Fruit fly (Drosophila melanogaster) whole organism, embryonic: ENCODE results near the gene Klp68D.

Source experiments
- Adf1 ChIP-seq: fragments of 200-800 bp; sonication (Bioruptor generic); IDR thresholded peaks from 2 replicates; pipeline ENCODE4 v1.3.6; 2022; ENCODE audit warnings: missing biosample characterization, missing genetic modification characterization
- CG10543 ChIP-seq: fragments of 200-800 bp; sonication (Bioruptor generic); optimal IDR thresholded peaks from 3 replicates; lab custom pipeline; 2017; ENCODE audit warnings: missing biosample characterization, mild to moderate bottlenecking, missing genetic modification characterization, moderate library complexity
- CG11093 ChIP-seq: fragments of 200-800 bp; sonication (Bioruptor generic); IDR thresholded peaks from 3 replicates; pipeline ENCODE4 v1.3.6; 2022; ENCODE audit warnings: missing biosample characterization, missing genetic modification characterization
- CG13287 ChIP-seq: fragments of 200-800 bp; sonication (Bioruptor generic); IDR thresholded peaks from 2 replicates; pipeline ENCODE4 v1.3.6; 2022; ENCODE audit warnings: missing biosample characterization, missing genetic modification characterization; ENCODE audit not compliant: partially characterized antibody
- CG14014 ChIP-seq: fragments of 200-800 bp; sonication (Bioruptor generic); IDR thresholded peaks from 2 replicates; pipeline ENCODE4 v1.3.6; 2022; ENCODE audit warnings: missing biosample characterization, missing genetic modification characterization
- CG14667 ChIP-seq: fragments of 200-800 bp; sonication (Bioruptor generic); IDR thresholded peaks from 2 replicates; pipeline ENCODE4 v1.3.6; 2022; ENCODE audit warnings: missing biosample characterization, missing genetic modification characterization
- CG15479 ChIP-seq: fragments of 200-800 bp; sonication (Bioruptor generic); optimal IDR thresholded peaks from 3 replicates; lab custom pipeline; 2019; ENCODE audit warnings: missing biosample characterization, mild to moderate bottlenecking, missing genetic modification characterization, moderate library complexity
- CG2199 ChIP-seq: fragments of 200-800 bp; sonication (Bioruptor generic); IDR thresholded peaks from 3 replicates; pipeline ENCODE4 v1.3.6; 2022; ENCODE audit warnings: missing biosample characterization, missing genetic modification characterization
- CG30020 ChIP-seq: fragments of 200-800 bp; optimal IDR thresholded peaks from 2 replicates; lab custom pipeline; 2019; ENCODE audit warnings: missing biosample characterization, mild to moderate bottlenecking, missing genetic modification characterization, moderate library complexity
- CG30403 ChIP-seq: fragments of 200-800 bp; sonication (Bioruptor generic); optimal IDR thresholded peaks from 3 replicates; lab custom pipeline; 2016; ENCODE audit warnings: missing biosample characterization, missing genetic modification characterization
- CG4360 ChIP-seq: fragments of 200-800 bp; sonication (Bioruptor generic); IDR thresholded peaks from 2 replicates; pipeline ENCODE4 v1.3.6; 2022; ENCODE audit warnings: missing biosample characterization, missing genetic modification characterization
- Camta ChIP-seq: fragments of 200-800 bp; sonication (Bioruptor generic); optimal IDR thresholded peaks from 2 replicates; lab custom pipeline; 2016; ENCODE audit warnings: missing biosample characterization, missing genetic modification characterization
- Dp ChIP-seq: fragments of 200-800 bp; sonication (Bioruptor generic); optimal IDR thresholded peaks from 2 replicates; lab custom pipeline; 2018; ENCODE audit warnings: missing biosample characterization, mild to moderate bottlenecking, missing genetic modification characterization, moderate library complexity
- E2f2 ChIP-seq: fragments of 200-800 bp; sonication (Bioruptor generic); IDR thresholded peaks from 2 replicates; pipeline ENCODE4 v1.3.6; 2022; ENCODE audit warnings: missing biosample characterization, missing genetic modification characterization
- Ets65A ChIP-seq: fragments of 200-800 bp; sonication (Bioruptor generic); peaks from one replicate; lab custom pipeline; 2016; ENCODE audit warnings: missing biosample characterization, missing genetic modification characterization
- HmgD ChIP-seq: fragments of 200-800 bp; sonication (Bioruptor generic); optimal IDR thresholded peaks from 3 replicates; lab custom pipeline; 2016; ENCODE audit warnings: missing biosample characterization, missing genetic modification characterization
- Med ChIP-seq: fragments of 200-800 bp; sonication (Bioruptor generic); peaks from one replicate; lab custom pipeline; 2016; ENCODE audit warnings: missing biosample characterization, missing genetic modification characterization, mild to moderate bottlenecking, inconsistent platforms, moderate library complexity
- Optix ChIP-seq: fragments of 200-800 bp; sonication (Bioruptor generic); IDR thresholded peaks from 3 replicates; pipeline ENCODE4 v1.3.6; 2022; ENCODE audit warnings: missing biosample characterization, missing genetic modification characterization
- Pdp1 ChIP-seq, 2 experiments: fragments of 200-800 bp; sonication (Bioruptor generic); optimal IDR thresholded peaks; 3 replicates each; lab custom pipeline; 2016; ENCODE audit warnings: missing biosample characterization in 2 of 2, missing genetic modification characterization in 2 of 2, mild to moderate bottlenecking in 1 of 2, moderate library complexity in 1 of 2
- Ravus ChIP-seq: fragments of 200-800 bp; sonication (Bioruptor generic); IDR thresholded peaks from 2 replicates; pipeline ENCODE4 v1.3.6; 2022; ENCODE audit warnings: missing biosample characterization, missing genetic modification characterization
- Rfx ChIP-seq: fragments of 200-800 bp; sonication (Bioruptor generic); IDR thresholded peaks from 2 replicates; pipeline ENCODE4 v1.3.6; 2022; ENCODE audit warnings: missing biosample characterization, missing genetic modification characterization
- Trl ChIP-seq, 3 experiments: fragments of >200 bp in 2 of 3; fragments of 200-800 bp in 1 of 3; sonication (Bioruptor generic) in 1 of 3; optimal IDR thresholded peaks; 2 replicates in 1 of 3; 3 replicates in 2 of 3; lab custom pipeline; 2016 to 2017; ENCODE audit warnings: missing biosample characterization in 1 of 3, missing genetic modification characterization in 1 of 3
- ac ChIP-seq: fragments of 200-800 bp; sonication (Bioruptor generic); optimal IDR thresholded peaks from 3 replicates; lab custom pipeline; 2017; ENCODE audit warnings: missing biosample characterization, mild to moderate bottlenecking, missing genetic modification characterization
- bigmax ChIP-seq: fragments of 200-800 bp; sonication (Bioruptor generic); optimal IDR thresholded peaks from 2 replicates; lab custom pipeline; 2018; ENCODE audit warnings: missing biosample characterization, mild to moderate bottlenecking, missing genetic modification characterization
- cg ChIP-seq: fragments of 200-800 bp; sonication (Bioruptor generic); optimal IDR thresholded peaks from 3 replicates; lab custom pipeline; 2019; ENCODE audit warnings: missing biosample characterization, mild to moderate bottlenecking, missing genetic modification characterization, moderate library complexity
- chinmo ChIP-seq: fragments of 200-800 bp; sonication (Bioruptor generic); IDR thresholded peaks from 4 replicates; pipeline ENCODE4 v1.3.6; 2022; ENCODE audit warnings: missing biosample characterization, missing genetic modification characterization; ENCODE audit not compliant: partially characterized antibody
- chm ChIP-seq: fragments of 200-800 bp; sonication (Bioruptor generic); IDR thresholded peaks from 2 replicates; pipeline ENCODE4 v1.3.6; 2022; ENCODE audit warnings: missing biosample characterization, missing genetic modification characterization
- danr ChIP-seq: fragments of 200-800 bp; sonication (Bioruptor generic); IDR thresholded peaks from 2 replicates; pipeline ENCODE4 v1.3.6; 2022; ENCODE audit warnings: missing biosample characterization, missing genetic modification characterization
- dmrt99B ChIP-seq: fragments of 200-800 bp; sonication (Bioruptor generic); optimal IDR thresholded peaks from 2 replicates; lab custom pipeline; 2018; ENCODE audit warnings: missing biosample characterization, mild to moderate bottlenecking, missing genetic modification characterization, moderate library complexity
- gsb ChIP-seq: fragments of 200-800 bp; sonication (Bioruptor generic); IDR thresholded peaks from 2 replicates; pipeline ENCODE4 v1.3.6; 2022; ENCODE audit warnings: missing biosample characterization, missing genetic modification characterization
- maf-S ChIP-seq: fragments of 200-800 bp; sonication (Bioruptor generic); optimal IDR thresholded peaks from 2 replicates; lab custom pipeline; 2016; ENCODE audit warnings: missing biosample characterization, missing genetic modification characterization
- nerfin-1 ChIP-seq: fragments of 200-800 bp; sonication (Bioruptor generic); optimal IDR thresholded peaks from 3 replicates; lab custom pipeline; 2019; ENCODE audit warnings: missing biosample characterization, mild to moderate bottlenecking, missing genetic modification characterization, moderate library complexity
- pho ChIP-seq: fragments of 200-800 bp; sonication (Bioruptor generic); optimal IDR thresholded peaks from 2 replicates; lab custom pipeline; 2016; ENCODE audit warnings: missing biosample characterization, missing genetic modification characterization
- pnt ChIP-seq: fragments of 200-800 bp; sonication (Bioruptor generic); optimal IDR thresholded peaks from 3 replicates; lab custom pipeline; 2016; ENCODE audit warnings: missing biosample characterization, missing genetic modification characterization
- prd ChIP-seq, 3 experiments: fragments of >200 bp in 2 of 3; fragments of 200-800 bp in 1 of 3; sonication (Bioruptor generic) in 1 of 3; optimal IDR thresholded peaks in 2 of 3; IDR thresholded peaks in 1 of 3; 2 replicates in 2 of 3; 3 replicates in 1 of 3; pipeline versions ENCODE4 v1.3.6 to Lab custom; 2017 to 2022; ENCODE audit warnings: missing biosample characterization in 1 of 3, missing genetic modification characterization in 1 of 3
- pros ChIP-seq: fragments of 200-800 bp; sonication (Bioruptor generic); optimal IDR thresholded peaks from 3 replicates; lab custom pipeline; 2019; ENCODE audit warnings: missing biosample characterization, mild to moderate bottlenecking, missing genetic modification characterization, moderate library complexity
- ranshi ChIP-seq: fragments of 200-800 bp; sonication (Bioruptor generic); IDR thresholded peaks from 2 replicates; pipeline ENCODE4 v1.3.6; 2022; ENCODE audit warnings: missing biosample characterization, missing genetic modification characterization
- sens ChIP-seq: fragments of 200-800 bp; sonication (Bioruptor generic); peaks from one replicate; lab custom pipeline; 2016; ENCODE audit warnings: missing biosample characterization, missing genetic modification characterization
- stwl ChIP-seq: fragments of 200-800 bp; sonication (Bioruptor generic); optimal IDR thresholded peaks from 3 replicates; lab custom pipeline; 2018; ENCODE audit warnings: missing biosample characterization, mild to moderate bottlenecking, missing genetic modification characterization, moderate library complexity
- tll ChIP-seq, 2 experiments: fragments of 200-800 bp in 1 of 2; fragments of >200 bp in 1 of 2; sonication (Bioruptor generic) in 1 of 2; optimal IDR thresholded peaks; 2 replicates each; lab custom pipeline; 2017 to 2019; ENCODE audit warnings: missing biosample characterization in 2 of 2, missing genetic modification characterization in 2 of 2, mild to moderate bottlenecking in 1 of 2, moderate library complexity in 1 of 2
- ttk ChIP-seq: fragments of 200-800 bp; sonication (Bioruptor generic); IDR thresholded peaks from 2 replicates; pipeline ENCODE4 v2.1.2; 2022; ENCODE audit warnings: missing biosample characterization, missing genetic modification characterization
- twi ChIP-seq: fragments of 200-800 bp; optimal IDR thresholded peaks from 2 replicates; lab custom pipeline; 2019; ENCODE audit warnings: missing biosample characterization, mild to moderate bottlenecking, missing genetic modification characterization, moderate library complexity

Gene Klp68D

DNA sequence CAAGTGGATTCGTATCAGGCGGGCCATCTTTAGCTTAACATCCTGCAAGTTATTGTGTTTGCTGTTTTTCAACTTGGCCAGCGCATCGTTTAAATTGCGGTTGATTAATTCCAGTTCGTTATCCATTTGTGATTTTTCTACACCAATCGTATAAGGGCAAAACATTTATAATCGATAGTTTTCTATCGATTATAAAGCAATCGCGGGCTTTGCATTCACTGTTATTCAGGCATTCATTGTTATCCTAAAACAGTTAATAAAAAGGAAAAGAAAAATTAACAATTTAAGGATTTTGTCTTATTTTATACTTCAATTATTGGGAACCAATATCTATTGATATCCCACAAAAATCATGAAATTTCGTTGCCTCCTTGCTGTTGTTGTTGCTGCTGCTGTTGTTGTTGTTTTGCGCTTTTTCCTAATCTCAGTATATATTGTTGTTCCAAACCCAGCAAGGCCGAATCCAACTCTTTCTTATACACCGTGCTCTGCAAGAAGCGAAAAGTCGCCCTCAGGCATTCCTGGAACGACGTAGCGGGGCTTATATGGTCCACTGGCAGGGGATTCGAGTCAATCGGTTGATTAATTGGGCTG lies 30.2 kb downstream of the Klp68D start, which contains the start of gene CG32095 (continued):
- TF ChIP-seq HmgD (GFP tag; lab: Kevin White, UChicago), result no peak
- TF ChIP-seq CG30403 (GFP tag; lab: Kevin White, UChicago), result no peak
- TF ChIP-seq CG13287, result peak; percentile 90
- peak; percentile 54 for TF ChIP-seq E2f2 (GFP tag; lab: Robert Waterston, UW)
- TF ChIP-seq CG30020 (tag; lab: Kevin White, UChicago), result peak; percentile 21
- no peak for TF ChIP-seq prd (optimal IDR thresholded peaks at IDR 0.05; lab: Kevin White, UChicago)
- TF ChIP-seq prd (GFP tag; IDR thresholded peaks at IDR 0.05; lab: Robert Waterston, UW), result no peak
- no peak for TF ChIP-seq danr
- TF ChIP-seq chinmo (GFP tag; lab: Robert Waterston, UW), result 0 out of 4 replicates have a peak, but pooled peaks have one; percentile 14

DNA sequence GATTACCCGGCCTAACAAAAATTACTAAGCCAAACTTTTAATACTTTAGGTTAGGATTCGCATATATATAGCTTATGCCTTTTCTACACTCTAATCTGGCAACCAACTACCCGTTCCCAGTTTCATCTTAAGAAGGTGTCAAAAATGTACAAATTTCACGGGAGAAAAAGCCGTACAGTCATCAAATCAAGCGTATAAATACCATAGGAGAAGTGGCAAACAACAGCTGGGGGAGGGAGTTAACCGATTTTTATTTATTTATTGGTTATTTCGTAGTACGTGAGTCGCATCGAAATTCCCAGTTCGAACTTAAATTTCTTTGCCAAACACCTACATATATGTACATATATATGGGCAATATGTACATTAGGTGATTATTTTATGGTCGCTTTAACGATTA lies 33.3 kb downstream of the Klp68D start, which contains the start of gene CG7264:
Gene CG7264, plus strand, starts transcription at position 301 of the 400 bp plus-strand sequence.
- TF ChIP-seq pnt (no peak), maf-S (GFP tag; lab: Kevin White, UChicago) (no peak), Ravus (no peak), Rfx (GFP tag; lab: Robert Waterston, UW) (no peak)

DNA sequence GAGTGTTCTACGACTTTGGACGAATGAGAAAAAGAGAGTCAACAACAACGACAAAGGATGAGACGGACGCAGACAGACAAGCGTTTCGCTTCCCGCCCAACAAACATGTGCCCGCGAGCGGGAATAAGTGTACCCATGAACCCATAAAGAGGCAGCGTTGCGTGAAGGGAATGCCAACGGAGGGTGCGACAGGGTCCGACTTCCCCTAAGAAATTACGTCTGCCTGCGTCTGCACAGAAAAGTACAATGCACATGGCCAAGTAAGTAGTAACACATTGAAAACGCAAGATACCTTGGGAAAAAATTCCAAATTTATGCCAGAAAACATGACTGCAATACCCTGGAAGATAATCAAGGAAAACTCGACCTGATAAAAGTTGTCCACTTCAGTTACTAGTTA lies 35.8 kb downstream of the Klp68D start:
- TF ChIP-seq pros (GFP tag; lab: Kevin White, UChicago) (peak; percentile 58), gsb (GFP tag; lab: Robert Waterston, UW) (no peak), Pdp1 (GFP tag; optimal IDR thresholded peaks at IDR 0.05; lab: Kevin White, UChicago) (no peak), Ets65A (GFP tag; lab: Kevin White, UChicago) (no peak), Med (GFP tag; lab: Kevin White, UChicago) (peak; percentile 6), nerfin-1 (peak; percentile 15), tll (GFP tag; optimal IDR thresholded peaks at IDR 0.05; lab: Kevin White, UChicago) (peak in 1 of 2 experiments; percentile 71), CG4360 (peak; percentile 57), dmrt99B (no peak), CG11093 (no peak), twi (tag; lab: Kevin White, UChicago) (peak; percentile 85), CG2199 (peak; percentile 69; the same call in 2 of the 3 replicates)

DNA sequence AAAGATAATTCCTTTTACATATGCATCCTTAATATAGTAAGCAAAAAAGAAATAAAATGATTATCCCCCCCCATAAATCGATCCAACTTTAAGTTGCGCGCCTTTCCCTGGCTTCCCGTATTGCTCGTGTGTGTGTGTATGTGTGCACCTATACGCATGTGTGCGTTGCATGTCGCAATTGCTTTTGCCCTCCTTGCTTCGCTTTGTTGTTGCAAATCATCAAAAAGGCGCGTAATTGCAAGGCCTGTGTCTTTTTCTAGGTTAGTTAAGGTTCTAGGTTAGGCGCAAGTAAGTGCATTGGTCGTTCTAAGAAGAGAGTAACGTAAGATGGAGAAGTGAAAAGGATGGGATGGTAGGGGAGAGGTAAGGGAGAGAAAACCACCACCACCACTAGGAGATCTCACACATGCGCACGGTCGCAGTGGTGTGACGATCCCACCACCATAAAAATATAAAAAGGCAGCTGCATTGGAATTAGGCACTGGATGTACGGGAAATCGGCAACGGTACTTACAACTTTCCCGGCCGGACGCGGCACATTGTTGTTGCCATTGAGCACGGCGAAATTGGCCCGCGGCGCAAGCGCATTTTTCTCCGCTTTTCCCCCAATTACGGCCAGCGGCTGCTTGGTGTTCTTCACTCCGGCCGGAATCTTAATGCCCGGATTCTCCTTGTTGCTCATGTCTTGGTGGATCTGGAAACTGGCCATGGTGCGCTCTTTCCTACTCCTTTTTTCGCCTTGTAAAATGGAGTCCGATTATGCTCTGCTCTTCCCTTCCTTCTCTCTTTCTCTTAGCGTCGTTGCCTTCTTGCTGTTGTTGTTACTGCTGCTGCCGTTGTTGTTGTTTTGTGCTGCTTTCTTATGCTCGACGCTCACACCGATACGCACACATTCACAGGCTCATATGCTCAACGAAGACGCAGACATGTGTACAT lies 37.2 kb downstream of the Klp68D start:
- TF ChIP-seq Trl (optimal IDR thresholded peaks at IDR 0.05; lab: Kevin White, UChicago) (peak; percentile 51 to 59), Trl (GFP tag; optimal IDR thresholded peaks at IDR 0.05; lab: Kevin White, UChicago) (no peak), nerfin-1 (peak; percentile 87), ranshi (0 out of 2 replicates have a peak, but pooled peaks have one; percentile 22), Optix (no peak), CG14014 (GFP tag; lab: Robert Waterston, UW) (no peak), pros (GFP tag; lab: Kevin White, UChicago) (peak; percentile 92), Dp (peak; percentile 1), pho (GFP tag; lab: Kevin White, UChicago) (no peak), cg (GFP tag; lab: Kevin White, UChicago) (peak; percentile 79), Adf1 (GFP tag; lab: Robert Waterston, UW) (peak; percentile 34; the same call in 1 of the 2 replicates), stwl (tag; lab: Kevin White, UChicago) (no peak), bigmax (GFP tag; lab: Kevin White, UChicago) (peak; percentile 75), ac (GFP tag; lab: Kevin White, UChicago) (peak; percentile 12), sens (peak; percentile 19), pnt (no peak), twi (tag; lab: Kevin White, UChicago) (peak; percentile 62), CG10543 (GFP tag; lab: Kevin White, UChicago) (peak; percentile 26), Camta (GFP tag; lab: Kevin White, UChicago) (no peak), CG15479 (GFP tag; lab: Kevin White, UChicago) (peak; percentile 79), ttk (GFP tag; lab: Robert Waterston, UW) (peak; percentile 32; the same call in 1 of the 2 replicates), chm (GFP tag; lab: Robert Waterston, UW) (peak; percentile 36; the same call in 1 of the 2 replicates), CG14667 (no peak)
